Fruit fly (Drosophila melanogaster): Measurements from ENCODE around the gene ACXD.

ACXD gene

dm6 chr3L:2265692-2266444 is 28.5 kb downstream of the ACXD start, which contains the start of the genes ecd and CG13806 (continued):
- TF ChIP-seq Scr (GFP tag; IDR thresholded peaks at IDR 0.05; ENCODE audit: partially characterized antibody) (peak; percentile 91), twi (tag; optimal IDR thresholded peaks at IDR 0.05) (no peak), CG7556 (GFP tag; optimal IDR thresholded peaks at IDR 0.05) (no peak), sna (GFP tag; IDR thresholded peaks at IDR 0.05; ENCODE audit: partially characterized antibody) (peak; percentile 92), CG9437 (GFP tag; optimal IDR thresholded peaks at IDR 0.05) (no peak), ato (GFP tag; IDR thresholded peaks at IDR 0.05; ENCODE audit: partially characterized antibody) (peak; percentile 91), zf30C (GFP tag; optimal IDR thresholded peaks at IDR 0.05) (no peak), CG4730 (GFP tag; IDR thresholded peaks at IDR 0.05) (no peak), dimm (GFP tag; IDR thresholded peaks at IDR 0.05) (no peak), seq (GFP tag; IDR thresholded peaks at IDR 0.05) (no peak), lbe (GFP tag; optimal IDR thresholded peaks at IDR 0.05) (no peak), Nf-YC (tag; optimal IDR thresholded peaks at IDR 0.05) (no peak), aop (GFP tag; IDR thresholded peaks at IDR 0.05) (no peak), Fer3 (tag; optimal IDR thresholded peaks at IDR 0.05) (no peak), CG12391 (tag; optimal IDR thresholded peaks at IDR 0.05) (peak; percentile 35), Oaz (GFP tag; IDR thresholded peaks at IDR 0.05) (no peak), CkIIα-i1 (GFP tag; IDR thresholded peaks at IDR 0.05) (no peak), CG4820 (GFP tag; optimal IDR thresholded peaks at IDR 0.05) (no peak), bigmax (GFP tag; optimal IDR thresholded peaks at IDR 0.05) (no peak), btn (GFP tag; optimal IDR thresholded peaks at IDR 0.05) (no peak), Sox102F (GFP tag; optimal IDR thresholded peaks at IDR 0.05) (no peak), tll (GFP tag; optimal IDR thresholded peaks at IDR 0.05) (no peak), tgo (GFP tag; IDR thresholded peaks at IDR 0.05) (no peak), ac (GFP tag; optimal IDR thresholded peaks at IDR 0.05) (no peak), pros (GFP tag; optimal IDR thresholded peaks at IDR 0.05) (no peak), CG11560 (tag; IDR thresholded peaks at IDR 0.05) (0 out of 3 replicates have a peak, but pooled peaks have one; percentile 21), tx (GFP tag; optimal IDR thresholded peaks at IDR 0.05) (peak; percentile 26), CG6683 (GFP tag; optimal IDR thresholded peaks at IDR 0.05) (no peak), insv (GFP tag; optimal IDR thresholded peaks at IDR 0.05) (peak in 1 of 2 experiments; percentile 16), CHES-1-like (GFP tag; optimal IDR thresholded peaks at IDR 0.05) (peak; percentile 66), bbx (GFP tag; IDR thresholded peaks at IDR 0.05; ENCODE audit: partially characterized antibody) (peak; percentile 93), kay (GFP tag; optimal IDR thresholded peaks at IDR 0.05) (no peak), Doc2 (GFP tag; IDR thresholded peaks at IDR 0.05) (no peak), eve (GFP tag; optimal IDR thresholded peaks at IDR 0.05) (no peak), CG14965 (GFP tag; optimal IDR thresholded peaks at IDR 0.05; ENCODE audit: borderline replicate concordance) (no peak), CG12104 (GFP tag; optimal IDR thresholded peaks at IDR 0.05) (no peak), gsb-n (tag; optimal IDR thresholded peaks at IDR 0.05) (no peak), Sry-δ (GFP tag; optimal IDR thresholded peaks at IDR 0.05) (peak; percentile 98), CG3847 (GFP tag; IDR thresholded peaks at IDR 0.05) (peak; percentile 60; the same call in 1 of the 2 replicates), CG13775 (GFP tag; optimal IDR thresholded peaks at IDR 0.05) (peak; percentile 2), crp (GFP tag; optimal IDR thresholded peaks at IDR 0.05) (peak in 1 of 2 experiments; percentile 23), gfzf (GFP tag; optimal IDR thresholded peaks at IDR 0.05) (peak; percentile 60), D (optimal IDR thresholded peaks at IDR 0.05) (no peak), D (GFP tag; optimal IDR thresholded peaks at IDR 0.05) (no peak), mirr (GFP tag; optimal IDR thresholded peaks at IDR 0.05) (peak; percentile 11), chif (GFP tag; optimal IDR thresholded peaks at IDR 0.05) (peak in 1 of 2 experiments; percentile 50), CG12155 (GFP tag; optimal IDR thresholded peaks at IDR 0.05) (peak; percentile 42), ttk (GFP tag; IDR thresholded peaks at IDR 0.05) (peak; percentile 30; the same call in 1 of the 2 replicates), slbo (GFP tag; IDR thresholded peaks at IDR 0.05) (peak; percentile 79)
